Worm (Caenorhabditis elegans) whole organism, L3 larva: ENCODE data around the gene W08F4.13.

Source experiments
- ZK546.5 ChIP-seq: sonication (generic microtip); optimal IDR thresholded peaks from 2 replicates; lab custom pipeline; 2017; ENCODE audit warnings: missing biosample characterization, missing genetic modification characterization
- ceh-82 ChIP-seq: fragments of 150-350 bp; optimal IDR thresholded peaks from 2 replicates; lab custom pipeline; 2014; ENCODE audit warnings: missing biosample characterization, missing genetic modification characterization
- lin-39 ChIP-seq: fragments of 150-350 bp; optimal IDR thresholded peaks from 2 replicates; lab custom pipeline; 2018; ENCODE audit warnings: missing biosample characterization, missing genetic modification reagents, missing genetic modification characterization
- mdl-1 ChIP-seq: fragments of 150-350 bp; optimal IDR thresholded peaks from 2 replicates; lab custom pipeline; 2014; ENCODE audit warnings: missing biosample characterization, missing genetic modification characterization
- nhr-11 ChIP-seq: fragments of 150-350 bp; optimal IDR thresholded peaks from 2 replicates; lab custom pipeline; 2014; ENCODE audit warnings: missing biosample characterization, missing genetic modification characterization
- pha-4 ChIP-seq: fragments of 150-350 bp; optimal IDR thresholded peaks from 2 replicates; lab custom pipeline; 2014; ENCODE audit warnings: missing biosample characterization, missing genetic modification reagents, missing genetic modification characterization
- zag-1 ChIP-seq: fragments of 150-350 bp; optimal IDR thresholded peaks from 2 replicates; lab custom pipeline; 2014; ENCODE audit warnings: missing biosample characterization, missing genetic modification characterization
- ztf-4 ChIP-seq: fragments of 150-350 bp; optimal IDR thresholded peaks from 2 replicates; lab custom pipeline; 2014; ENCODE audit warnings: missing biosample characterization, missing genetic modification characterization

The W08F4.13 gene

ce11 chrII:633984-634383 is 49.4 kb downstream of the W08F4.13 start, which contains the start of gene T04B8.1:
T04B8.1 (plus strand) TSS chrII:634284.
- TF ChIP-seq zag-1 (no peak), pha-4 (no peak), mdl-1 (tag; lab: Kevin White, UChicago) (no peak), ztf-4 (tag; lab: Kevin White, UChicago) (no peak), nhr-11 (no peak), ZK546.5 (tag; lab: Kevin White, UChicago) (no peak), lin-39 (tag; lab: Kevin White, UChicago) (no peak), ceh-82 (no peak)
